Worm (Caenorhabditis elegans) whole organism, midembryonic: Measurements from ENCODE around the gene rft-2.
"Not testable (repeated sequence)": the region's sequence is repeated elsewhere in the genome, so short reads cannot be mapped to it uniquely, and the experiment has no call there.

ENCODE experiments used
- T22C8.4 ChIP-seq: fragments of 200-800 bp; sonication (Bioruptor generic); IDR thresholded peaks from 2 replicates; pipeline ENCODE4 v1.3.6; 2022; ENCODE audit warnings: missing genetic modification characterization, missing compliant biosample characterization
- cog-1 ChIP-seq: sonication (generic microtip); optimal IDR thresholded peaks from 2 replicates; lab custom pipeline; 2016; ENCODE audit warnings: missing genetic modification characterization, missing compliant biosample characterization
- flt-1 ChIP-seq: fragments of 200-800 bp; sonication (Bioruptor generic); IDR thresholded peaks from 2 replicates; pipeline ENCODE4 v1.3.6; 2022; ENCODE audit warnings: missing genetic modification characterization, missing compliant biosample characterization
- klf-2 ChIP-seq: fragments of 200-800 bp; sonication (Bioruptor generic); conservative IDR thresholded peaks from 2 replicates; pipeline ENCODE4 v1.3.6; 2022; ENCODE audit warnings: missing genetic modification reagents, missing genetic modification characterization, missing compliant biosample characterization
- med-1 ChIP-seq: sonication (generic microtip); optimal IDR thresholded peaks from 2 replicates; lab custom pipeline; 2017; ENCODE audit warnings: missing genetic modification characterization, mild to moderate bottlenecking, missing compliant biosample characterization, antibody characterized with exemption, missing genetic modification reagents; ENCODE audit not compliant: insufficient read depth
- ref-1 ChIP-seq: fragments of 200-800 bp; sonication (Bioruptor generic); conservative IDR thresholded peaks from 2 replicates; pipeline ENCODE4 v1.3.6; 2022; ENCODE audit warnings: missing genetic modification reagents, missing genetic modification characterization, missing compliant biosample characterization
- tab-1 ChIP-seq: fragments of 200-800 bp; sonication (Bioruptor generic); IDR thresholded peaks from 2 replicates; pipeline ENCODE4 v1.3.6; 2022; ENCODE audit warnings: missing genetic modification characterization, missing compliant biosample characterization
- ztf-23 ChIP-seq: fragments of 200-800 bp; sonication (Bioruptor generic); IDR thresholded peaks from 2 replicates; pipeline ENCODE4 v1.3.6; 2022; ENCODE audit warnings: missing genetic modification reagents, missing genetic modification characterization, missing compliant biosample characterization
- ztf-29 ChIP-seq: fragments of 200-800 bp; sonication (Bioruptor generic); IDR thresholded peaks from 2 replicates; pipeline ENCODE4 v1.3.6; 2022; ENCODE audit warnings: missing genetic modification reagents, missing genetic modification characterization, missing compliant biosample characterization

The rft-2 gene

DNA sequence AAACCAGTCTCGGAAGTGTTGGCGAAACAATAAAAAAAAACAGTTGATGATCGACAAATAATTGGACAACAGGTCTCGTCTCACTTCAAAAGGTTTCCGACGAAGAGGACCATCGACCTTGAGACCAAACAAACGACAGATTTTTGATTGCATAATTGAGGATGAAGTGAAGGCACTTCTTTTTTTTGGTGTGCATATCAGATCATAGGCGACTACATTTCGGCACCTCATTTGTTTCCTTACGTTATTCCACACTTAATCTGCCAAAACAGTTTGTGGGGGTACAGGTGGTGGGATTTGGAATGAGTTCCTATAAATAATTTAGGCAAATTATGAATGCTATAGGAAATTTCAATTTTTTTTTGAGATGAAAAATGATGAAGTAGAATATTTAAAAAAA lies 36.3 kb upstream of the rft-2 start:
- TF ChIP-seq ztf-23: no peak
- no peak for TF ChIP-seq klf-2 (GFP tag; lab: Robert Waterston, UW)
- no peak for TF ChIP-seq ref-1 (GFP tag; lab: Robert Waterston, UW)
- TF ChIP-seq cog-1 (tag; lab: Kevin White, UChicago): no peak
- TF ChIP-seq T22C8.4 (GFP tag; lab: Robert Waterston, UW): no peak
- TF ChIP-seq tab-1 (GFP tag; lab: Robert Waterston, UW): no peak
- no peak for TF ChIP-seq med-1 (GFP tag; lab: Kevin White, UChicago)
- TF ChIP-seq flt-1 (GFP tag; lab: Robert Waterston, UW): no peak
- TF ChIP-seq ztf-29 (GFP tag; lab: Robert Waterston, UW): no peak

DNA sequence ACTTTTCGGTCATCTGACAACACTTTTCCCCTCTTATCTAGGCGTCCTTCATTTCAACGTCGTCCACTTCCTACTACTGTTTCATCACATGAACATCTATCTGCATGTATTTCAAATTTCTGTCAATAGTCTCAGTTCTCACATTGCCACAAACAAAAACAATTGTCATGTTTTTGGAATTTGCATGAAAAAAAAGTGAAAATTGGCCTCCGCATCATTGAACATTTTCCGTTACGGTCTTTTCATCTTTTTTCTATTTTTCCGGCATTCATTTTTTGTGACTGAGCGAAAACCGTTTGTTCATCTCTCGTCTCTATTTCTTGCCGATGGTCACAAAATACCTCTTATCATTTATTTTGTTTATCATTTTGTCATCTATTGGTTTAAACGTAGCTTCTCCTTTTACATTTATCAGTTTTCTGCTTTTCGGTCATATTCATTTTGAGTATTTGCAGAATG lies 32.7 kb upstream of the rft-2 start, which contains the start of gene exc-15:
TSS of gene exc-15 (plus strand) at position 411 of the 459 bp plus-strand sequence.
- no peak for TF ChIP-seq tab-1 (GFP tag; lab: Robert Waterston, UW)
- TF ChIP-seq med-1 (GFP tag; lab: Kevin White, UChicago): no peak
- no peak for TF ChIP-seq ztf-29 (GFP tag; lab: Robert Waterston, UW)

DNA sequence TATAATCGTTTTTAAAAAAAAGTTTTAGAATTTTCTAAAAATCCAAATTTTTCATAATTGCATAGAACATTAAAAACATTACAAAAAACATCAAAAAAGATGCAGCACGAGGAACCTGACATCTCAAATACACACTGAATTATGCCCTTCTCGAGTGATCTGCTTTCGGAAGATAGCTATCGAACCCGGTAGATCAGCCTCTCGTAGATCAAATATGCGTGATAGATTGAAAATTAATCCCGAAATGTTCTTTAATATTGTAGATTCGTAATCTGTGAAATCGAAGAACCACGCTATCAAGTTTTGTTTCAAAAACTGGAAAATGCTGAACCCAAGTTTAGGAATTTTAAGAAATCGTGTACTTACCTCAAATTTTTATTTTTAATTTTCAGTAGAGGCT lies 31.5 kb upstream of the rft-2 start:
- TF ChIP-seq T22C8.4 (GFP tag; lab: Robert Waterston, UW) (no peak), flt-1 (GFP tag; lab: Robert Waterston, UW) (no peak), ref-1 (GFP tag; lab: Robert Waterston, UW) (no peak), ztf-23 (no peak)

DNA sequence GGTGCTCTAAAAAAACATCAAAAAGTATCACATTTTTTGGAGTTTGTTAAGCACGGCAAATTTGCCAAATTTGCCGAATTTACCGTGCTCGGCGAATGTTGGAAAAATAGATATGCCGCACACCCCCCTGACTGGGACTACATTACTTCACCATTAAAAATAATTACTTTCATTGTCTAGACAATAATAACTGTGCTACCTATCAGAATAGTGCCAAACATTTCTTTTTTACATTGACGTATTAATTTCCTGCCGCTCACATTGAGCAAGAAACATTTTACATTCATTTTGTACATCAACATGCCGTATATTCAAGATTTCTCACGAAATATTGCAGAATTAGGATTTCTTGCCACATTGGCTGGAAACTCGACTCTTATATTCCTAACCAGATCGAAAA lies 24.2 kb upstream of the rft-2 start, which contains the start of gene str-35:
TSS of gene str-35 (plus strand) at position 301 of the 400 bp plus-strand sequence.
- TF ChIP-seq med-1 (GFP tag; lab: Kevin White, UChicago); cog-1 (tag; lab: Kevin White, UChicago); flt-1 (GFP tag; lab: Robert Waterston, UW): not testable (repeated sequence)

DNA sequence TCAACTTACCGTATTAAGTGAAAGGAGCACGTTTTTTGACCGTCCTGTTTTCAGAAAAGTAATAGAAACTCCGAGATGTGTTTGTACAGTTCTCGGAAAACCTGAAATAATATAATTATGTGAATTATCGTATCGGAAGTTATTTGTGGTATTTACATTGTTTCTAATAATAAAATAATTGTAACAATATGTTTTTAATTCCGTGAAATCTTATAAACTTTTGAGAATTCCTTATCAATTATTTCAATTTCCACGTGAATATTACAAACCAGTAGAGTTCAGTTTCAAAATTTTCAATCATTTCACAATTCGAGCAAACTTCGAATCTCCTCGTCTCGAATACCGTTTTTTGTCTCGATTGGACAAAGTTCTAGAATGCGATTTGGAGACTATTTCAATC lies 20.7 kb upstream of the rft-2 start, which contains the start of gene T08H10.3:
TSS of gene T08H10.3 (plus strand) at position 301 of the 400 bp plus-strand sequence.
- TF ChIP-seq T22C8.4 (GFP tag; lab: Robert Waterston, UW): no peak
- no peak for TF ChIP-seq flt-1 (GFP tag; lab: Robert Waterston, UW)
- TF ChIP-seq ztf-29 (GFP tag; lab: Robert Waterston, UW): no peak

DNA sequence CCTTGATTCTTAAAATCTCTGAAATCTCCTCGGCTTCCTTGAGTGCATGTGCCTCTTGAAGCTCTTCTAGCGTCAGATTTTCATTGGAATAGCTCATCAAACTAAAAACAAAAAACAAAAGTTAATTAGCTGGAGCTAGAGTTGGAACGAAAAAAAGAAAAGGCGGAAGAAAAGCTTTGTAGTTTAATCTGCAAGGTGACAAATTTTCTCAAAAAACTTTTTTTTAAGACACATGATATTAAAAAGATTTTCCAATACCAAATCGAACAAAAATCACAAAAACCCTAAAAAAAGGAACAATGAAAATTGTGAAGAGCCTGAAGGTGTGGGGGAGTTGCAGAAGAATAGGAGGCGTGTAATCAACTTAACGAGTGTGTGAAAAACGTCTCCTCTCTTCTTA lies 4.3 kb upstream of the rft-2 start, which contains the start of gene gnrr-5:
TSS of gene gnrr-5 (minus strand) at position 101 of the 400 bp plus-strand sequence.
- TF ChIP-seq flt-1 (GFP tag; lab: Robert Waterston, UW) (no peak), ref-1 (GFP tag; lab: Robert Waterston, UW) (no peak), ztf-23 (no peak), med-1 (GFP tag; lab: Kevin White, UChicago) (no peak), klf-2 (GFP tag; lab: Robert Waterston, UW) (no peak), ztf-29 (GFP tag; lab: Robert Waterston, UW) (no peak), T22C8.4 (GFP tag; lab: Robert Waterston, UW) (no peak), tab-1 (GFP tag; lab: Robert Waterston, UW) (no peak), cog-1 (tag; lab: Kevin White, UChicago) (no peak)

DNA sequence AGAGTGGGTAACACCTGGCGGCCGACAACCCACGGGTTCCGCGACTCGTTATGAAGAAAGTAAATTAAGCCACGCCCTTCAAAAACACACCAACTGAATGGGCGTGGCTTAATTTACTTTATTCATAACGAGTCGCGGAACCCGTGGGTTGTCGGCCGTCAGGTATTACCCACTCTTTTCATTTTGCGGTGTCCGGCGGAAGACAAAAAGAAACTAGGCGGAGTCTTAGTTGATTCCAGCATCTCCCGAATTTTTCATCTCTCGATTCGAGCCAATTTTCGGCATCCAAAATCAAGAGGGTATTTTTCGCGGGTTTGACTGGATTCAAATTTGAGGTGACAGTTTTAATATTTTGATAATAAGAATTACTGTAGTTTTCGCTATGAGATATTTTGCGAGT lies 2.7 kb downstream of the rft-2 start:
- no peak for TF ChIP-seq med-1 (GFP tag; lab: Kevin White, UChicago)
- TF ChIP-seq flt-1 (GFP tag; lab: Robert Waterston, UW): no peak
- TF ChIP-seq ztf-29 (GFP tag; lab: Robert Waterston, UW): no peak
- TF ChIP-seq ref-1 (GFP tag; lab: Robert Waterston, UW): no peak
- no peak for TF ChIP-seq klf-2 (GFP tag; lab: Robert Waterston, UW)
- TF ChIP-seq cog-1 (tag; lab: Kevin White, UChicago): no peak
- no peak for TF ChIP-seq tab-1 (GFP tag; lab: Robert Waterston, UW)
- no peak for TF ChIP-seq ztf-23
- no peak for TF ChIP-seq T22C8.4 (GFP tag; lab: Robert Waterston, UW)

DNA sequence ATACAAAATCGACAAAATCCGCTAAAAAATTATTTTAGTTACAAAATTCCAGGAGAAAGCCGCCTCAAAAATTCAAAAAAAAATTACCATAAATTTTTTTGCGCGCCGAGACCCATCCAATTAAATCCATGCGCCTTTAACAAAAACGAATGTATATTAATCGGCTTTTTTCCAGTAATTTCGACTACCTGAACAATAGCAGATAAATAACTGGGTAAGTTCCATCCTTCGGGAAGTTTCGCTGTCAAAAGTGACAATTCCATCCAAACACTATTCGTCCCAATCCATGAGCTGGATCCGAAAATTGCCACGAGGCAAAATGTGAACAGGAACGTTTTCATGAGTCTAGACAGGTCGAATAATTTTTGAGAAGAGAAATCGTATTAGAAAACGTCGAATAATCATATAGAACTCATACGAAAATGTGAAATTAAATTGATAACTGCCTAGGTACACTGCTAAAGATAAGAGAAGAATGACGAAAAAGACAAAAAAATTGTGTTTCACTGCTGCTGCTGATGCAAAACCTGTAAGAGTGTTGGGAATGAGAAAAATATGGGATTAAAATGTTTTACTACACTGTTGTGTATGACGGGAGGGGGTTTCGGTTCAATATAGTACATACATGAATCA lies 7.5 kb downstream of the rft-2 start, which contains the start of gene rft-1:
TSS of gene rft-1 (minus strand) at position 475 of the 633 bp plus-strand sequence.
- TF ChIP-seq T22C8.4 (GFP tag; lab: Robert Waterston, UW) (no peak), cog-1 (tag; lab: Kevin White, UChicago) (no peak), ztf-29 (GFP tag; lab: Robert Waterston, UW) (no peak), klf-2 (GFP tag; lab: Robert Waterston, UW) (no peak), ztf-23 (no peak), tab-1 (GFP tag; lab: Robert Waterston, UW) (no peak), med-1 (GFP tag; lab: Kevin White, UChicago) (no peak), ref-1 (GFP tag; lab: Robert Waterston, UW) (no peak), flt-1 (GFP tag; lab: Robert Waterston, UW) (no peak)

DNA sequence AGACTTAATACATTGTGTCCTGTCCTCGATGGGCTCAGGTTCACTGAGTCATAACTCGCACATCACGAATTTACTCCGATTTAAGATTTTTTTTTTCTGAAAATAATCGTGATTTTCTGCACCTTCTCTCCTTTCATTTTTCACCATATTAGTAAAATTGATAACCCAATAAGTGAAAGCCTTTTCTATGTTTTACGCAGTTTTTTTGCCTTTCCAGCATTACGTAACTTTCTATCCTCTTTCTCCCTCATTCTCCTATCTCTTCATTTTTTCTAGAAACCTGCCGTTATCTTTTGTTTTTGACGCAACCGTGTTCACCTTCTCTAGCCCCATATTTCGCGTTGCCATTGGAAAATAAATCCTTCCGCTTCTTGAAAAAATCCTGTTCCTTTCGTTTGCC lies 13.1 kb downstream of the rft-2 start:
- TF ChIP-seq tab-1 (GFP tag; lab: Robert Waterston, UW) (no peak), cog-1 (tag; lab: Kevin White, UChicago) (no peak)

DNA sequence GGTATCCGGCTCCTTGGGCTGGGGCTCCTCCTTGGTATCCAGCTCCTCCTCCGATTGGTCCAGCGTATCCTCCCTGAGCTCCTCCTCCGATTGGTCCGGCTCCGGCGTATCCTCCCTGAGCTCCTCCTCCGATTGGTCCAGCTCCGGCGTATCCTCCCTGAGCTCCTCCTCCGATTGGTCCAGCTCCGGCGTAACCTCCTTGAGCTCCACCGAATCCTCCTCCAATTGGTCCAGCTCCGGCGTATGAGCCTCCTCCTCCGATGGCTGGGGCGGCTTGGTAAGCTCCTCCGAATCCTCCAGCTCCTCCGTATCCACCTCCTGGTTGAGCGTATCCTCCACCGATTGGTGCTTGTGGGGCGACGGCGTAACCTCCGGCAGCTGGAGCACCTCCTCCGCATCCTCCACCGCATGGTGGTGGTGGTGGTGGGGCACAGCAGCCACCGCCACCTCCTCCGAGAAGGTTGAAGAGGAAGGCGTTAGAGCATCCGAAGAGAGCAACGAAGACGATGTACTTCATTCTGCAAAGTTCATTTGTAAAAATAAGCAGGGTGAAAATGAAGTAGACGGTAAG lies 14.9 kb downstream of the rft-2 start, which contains the start of gene Y47D7A.13:
TSS of gene Y47D7A.13 (minus strand) at position 517 of the 571 bp plus-strand sequence.
- TF ChIP-seq klf-2 (GFP tag; lab: Robert Waterston, UW) (no peak), tab-1 (GFP tag; lab: Robert Waterston, UW) (no peak), T22C8.4 (GFP tag; lab: Robert Waterston, UW) (no peak), flt-1 (GFP tag; lab: Robert Waterston, UW) (no peak), ztf-23 (no peak), cog-1 (tag; lab: Kevin White, UChicago) (no peak), ref-1 (GFP tag; lab: Robert Waterston, UW) (no peak), ztf-29 (GFP tag; lab: Robert Waterston, UW) (no peak), med-1 (GFP tag; lab: Kevin White, UChicago) (no peak)
